Worm (Caenorhabditis elegans) whole organism, mixed stage, embryonic: Measurements from ENCODE around the gene irld-52.

ENCODE experiments used
- ceh-39 ChIP-seq: fragments of 150-350 bp; optimal IDR thresholded peaks from 2 replicates; lab custom pipeline; 2014; ENCODE audit warnings: missing biosample characterization, missing genetic modification characterization
- elt-3 ChIP-seq: fragments of 150-350 bp; optimal IDR thresholded peaks from 2 replicates; lab custom pipeline; 2014; ENCODE audit warnings: missing biosample characterization, missing genetic modification characterization
- hlh-1 ChIP-seq: fragments of 150-350 bp; optimal IDR thresholded peaks from 2 replicates; lab custom pipeline; 2014; ENCODE audit warnings: missing biosample characterization, missing genetic modification reagents, missing genetic modification characterization
- lsy-2 ChIP-seq: fragments of 150-350 bp; optimal IDR thresholded peaks from 2 replicates; lab custom pipeline; 2014; ENCODE audit warnings: missing biosample characterization, missing genetic modification characterization
- sptf-1 ChIP-seq: sonication (generic microtip); optimal IDR thresholded peaks from 2 replicates; lab custom pipeline; 2017; ENCODE audit warnings: mild to moderate bottlenecking, missing genetic modification characterization, moderate library complexity, missing compliant biosample characterization
- unc-120 ChIP-seq: sonication (generic microtip); optimal IDR thresholded peaks from 2 replicates; lab custom pipeline; 2017; ENCODE audit warnings: missing genetic modification characterization, missing compliant biosample characterization; ENCODE audit not compliant: poor library complexity, severe bottlenecking

DNA sequence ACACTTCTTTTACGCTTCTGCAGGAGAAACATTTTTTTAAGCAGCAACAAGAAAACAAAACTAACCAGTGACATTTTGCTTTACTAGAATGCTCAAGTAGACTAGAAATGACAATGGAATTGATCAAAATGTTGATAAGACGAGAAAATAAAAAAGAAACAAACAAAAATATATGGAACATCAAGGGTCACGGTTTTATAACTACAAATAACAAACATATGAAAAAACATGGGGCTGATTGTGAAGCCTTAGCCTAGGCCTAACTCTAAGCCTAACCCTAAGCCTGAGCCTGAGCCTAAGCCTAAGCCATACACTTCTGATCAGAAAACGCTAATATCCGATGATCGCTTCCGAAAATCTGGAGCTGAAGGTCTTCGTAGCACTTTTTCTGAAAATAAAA lies 49.0 kb upstream of the irld-52 start, which contains the start of gene Y6E2A.10:
- TF ChIP-seq ceh-39, result no peak
- TF ChIP-seq lsy-2 (tag; lab: Kevin White, UChicago), result no peak
- no peak for TF ChIP-seq hlh-1
- TF ChIP-seq unc-120 (tag; lab: Kevin White, UChicago), result no peak
- no peak for TF ChIP-seq elt-3 (tag; lab: Kevin White, UChicago)
- TF ChIP-seq sptf-1 (tag; lab: Kevin White, UChicago), result no peak
